Worm (Caenorhabditis elegans) whole organism, early embryonic: ENCODE measurements around the gene F54H12.5.

Experiments
- ama-1 ChIP-seq: fragments of 150-350 bp; optimal IDR thresholded peaks from 2 replicates; lab custom pipeline; 2014
- ceh-36 ChIP-seq: sonication (generic microtip); optimal IDR thresholded peaks from 2 replicates; lab custom pipeline; 2016; ENCODE audit warnings: missing genetic modification characterization, inconsistent platforms, missing compliant biosample characterization
- sea-1 ChIP-seq: fragments of 200-800 bp; sonication (Bioruptor generic); conservative IDR thresholded peaks from 2 replicates; pipeline ENCODE4 v1.3.6; 2022; ENCODE audit warnings: missing genetic modification characterization, missing compliant biosample characterization

- TF ChIP-seq sea-1 (GFP tag; lab: Robert Waterston, UW) (no peak), ceh-36 (tag; lab: Kevin White, UChicago) (no peak), ama-1 (no peak)
These were observed at the start of gene F54H12.5 for ce11 chrIII:7972061-7972460.
